Worm (Caenorhabditis elegans) whole organism, L2 larva: ENCODE measurements around the gene abhd-3.1.

Experiments
- F13H6.1 ChIP-seq: sonication (generic microtip); optimal IDR thresholded peaks from 2 replicates; lab custom pipeline; 2016; ENCODE audit warnings: missing genetic modification characterization, missing compliant biosample characterization
- alr-1 ChIP-seq: fragments of 150-350 bp; optimal IDR thresholded peaks from 2 replicates; lab custom pipeline; 2014; ENCODE audit warnings: missing biosample characterization, missing genetic modification characterization
- ama-1 ChIP-seq: fragments of 150-350 bp; optimal IDR thresholded peaks from 2 replicates; lab custom pipeline; 2018; ENCODE audit warnings: inconsistent platforms
- ceh-16 ChIP-seq: fragments of 150-350 bp; optimal IDR thresholded peaks from 2 replicates; lab custom pipeline; 2014; ENCODE audit warnings: missing biosample characterization, missing genetic modification characterization
- ceh-82 ChIP-seq: fragments of 150-350 bp; optimal IDR thresholded peaks from 2 replicates; lab custom pipeline; 2014; ENCODE audit warnings: missing biosample characterization, missing genetic modification characterization
- lin-11 ChIP-seq: fragments of 150-350 bp; sonication (generic microtip); optimal IDR thresholded peaks from 2 replicates; lab custom pipeline; 2014; ENCODE audit warnings: missing biosample characterization, missing genetic modification characterization, inconsistent platforms, mixed read lengths
- lin-13 ChIP-seq: fragments of 150-350 bp; optimal IDR thresholded peaks from 2 replicates; lab custom pipeline; 2014; ENCODE audit warnings: missing biosample characterization, missing genetic modification reagents, missing genetic modification characterization
- lsy-2 ChIP-seq, 2 experiments: fragments of 150-350 bp in 1 of 2; sonication (generic microtip) in 1 of 2; optimal IDR thresholded peaks; 2 replicates each; lab custom pipeline; 2014 to 2017; ENCODE audit warnings: missing biosample characterization in 2 of 2, missing genetic modification characterization in 2 of 2
- nhr-12 ChIP-seq: fragments of 150-350 bp; optimal IDR thresholded peaks from 2 replicates; lab custom pipeline; 2014; ENCODE audit warnings: missing biosample characterization, missing genetic modification characterization
- nhr-23 ChIP-seq: fragments of 150-350 bp; optimal IDR thresholded peaks from 2 replicates; lab custom pipeline; 2014; ENCODE audit warnings: missing biosample characterization, missing genetic modification reagents, missing genetic modification characterization
- nhr-77 ChIP-seq: fragments of 150-350 bp; optimal IDR thresholded peaks from 2 replicates; lab custom pipeline; 2014; ENCODE audit warnings: missing biosample characterization, missing genetic modification characterization
- unc-62 ChIP-seq: fragments of 150-350 bp; optimal IDR thresholded peaks from 2 replicates; lab custom pipeline; 2014; ENCODE audit warnings: missing biosample characterization, missing genetic modification reagents, missing genetic modification characterization

DNA sequence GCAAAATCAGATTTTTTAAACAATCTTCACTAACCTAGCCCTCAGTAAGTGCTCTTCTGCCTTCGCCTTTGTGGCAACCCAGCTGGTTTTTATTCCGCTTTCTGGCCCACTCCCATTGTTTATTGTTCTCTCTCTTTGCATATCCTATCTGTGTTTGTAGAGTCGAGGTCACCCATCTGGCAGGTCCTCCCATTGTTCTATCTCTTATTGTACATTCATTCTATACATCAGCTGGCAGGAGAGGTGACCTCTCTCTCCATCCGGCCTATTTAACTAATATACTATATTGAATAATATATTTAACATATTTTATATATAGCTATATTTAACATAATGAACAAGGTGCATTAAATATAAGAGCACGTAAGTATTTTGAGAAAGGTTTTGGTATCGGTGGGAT is 6.7 kb downstream of the abhd-3.1 start:
- TF ChIP-seq nhr-77 (tag; lab: Kevin White, UChicago) (no peak), ceh-82 (no peak), alr-1 (tag; lab: Kevin White, UChicago) (no peak), F13H6.1 (no peak), nhr-12 (tag; lab: Kevin White, UChicago) (no peak), unc-62 (no peak), lsy-2 (tag; optimal IDR thresholded peaks at IDR 0.05; lab: Kevin White, UChicago) (no peak), ama-1 (lab: Kevin White, UChicago) (no peak), lin-11 (tag; lab: Kevin White, UChicago) (no peak), nhr-23 (tag; lab: Kevin White, UChicago) (no peak), lin-13 (GFP tag; lab: Kevin White, UChicago) (no peak), ceh-16 (tag; lab: Kevin White, UChicago) (no peak)
